Worm (Caenorhabditis elegans) whole organism, young adult: ENCODE measurements around the gene ZK1098.9.

Experiments
- T07F8.4 ChIP-seq: sonication (generic microtip); optimal IDR thresholded peaks from 2 replicates; lab custom pipeline; 2016; ENCODE audit warnings: mild to moderate bottlenecking, missing genetic modification characterization, moderate library complexity, missing compliant biosample characterization
- ZK185.1 ChIP-seq: sonication (generic microtip); optimal IDR thresholded peaks from 2 replicates; lab custom pipeline; 2016; ENCODE audit warnings: mild to moderate bottlenecking, missing genetic modification characterization, missing compliant biosample characterization; ENCODE audit not compliant: poor library complexity, severe bottlenecking
- ama-1 ChIP-seq, 3 experiments: fragments of 150-350 bp in 1 of 3; sonication (generic microtip) in 2 of 3; optimal IDR thresholded peaks; 2 replicates each; lab custom pipeline; 2014 to 2018; ENCODE audit warnings: missing biosample characterization in 2 of 3, missing genetic modification characterization in 2 of 3, missing genetic modification reagents in 2 of 3
- ceh-91 ChIP-seq: fragments of 200-800 bp; sonication (Bioruptor generic); IDR thresholded peaks from 2 replicates; pipeline ENCODE4 v1.3.6; 2022; ENCODE audit warnings: missing genetic modification reagents, missing genetic modification characterization, missing compliant biosample characterization
- hlh-26 ChIP-seq: fragments of 200-800 bp; sonication (Bioruptor generic); conservative IDR thresholded peaks from 2 replicates; pipeline ENCODE4 v1.3.6; 2022; ENCODE audit warnings: missing genetic modification reagents, missing genetic modification characterization, missing compliant biosample characterization
- lin-40 ChIP-seq: sonication (generic microtip); optimal IDR thresholded peaks from 2 replicates; lab custom pipeline; 2016; ENCODE audit warnings: missing genetic modification characterization, mild to moderate bottlenecking, missing compliant biosample characterization, missing genotype, missing genetic modification reagents
- nfya-1 ChIP-seq: sonication (generic microtip); optimal IDR thresholded peaks from 2 replicates; lab custom pipeline; 2017; ENCODE audit warnings: antibody characterized with exemption, missing compliant biosample characterization, missing genetic modification characterization, borderline replicate concordance; ENCODE audit not compliant: insufficient read depth
- pha-4 ChIP-seq: fragments of 150-350 bp; sonication (generic microtip); optimal IDR thresholded peaks from 2 replicates; lab custom pipeline; 2014; ENCODE audit warnings: missing biosample characterization, missing genetic modification reagents, missing genetic modification characterization
- sptf-2 ChIP-seq: fragments of 200-800 bp; sonication (Bioruptor generic); optimal IDR thresholded peaks from 2 replicates; lab custom pipeline; 2018; ENCODE audit warnings: mild to moderate bottlenecking, missing genetic modification characterization, missing compliant biosample characterization
- unc-130 ChIP-seq: sonication (generic microtip); optimal IDR thresholded peaks from 2 replicates; lab custom pipeline; 2016; ENCODE audit warnings: missing genetic modification reagents, missing genetic modification characterization, missing compliant biosample characterization
- ztf-3 ChIP-seq: fragments of 200-800 bp; sonication (Bioruptor generic); optimal IDR thresholded peaks from 2 replicates; lab custom pipeline; 2018; ENCODE audit warnings: mild to moderate bottlenecking, missing genetic modification characterization, missing compliant biosample characterization

- TF ChIP-seq sptf-2 (GFP tag; lab: Kevin White, UChicago) = no peak
- TF ChIP-seq ama-1 (optimal IDR thresholded peaks at IDR 0.05; lab: Kevin White, UChicago) = no peak
- TF ChIP-seq ama-1 (GFP tag; optimal IDR thresholded peaks at IDR 0.05; lab: Kevin White, UChicago) = no peak
- TF ChIP-seq ceh-91 (GFP tag; lab: Robert Waterston, UW) = no peak
- no peak for TF ChIP-seq nfya-1 (tag; lab: Kevin White, UChicago)
- no peak for TF ChIP-seq ztf-3 (GFP tag; lab: Kevin White, UChicago)
- no peak for TF ChIP-seq pha-4 (tag; lab: Kevin White, UChicago)
- no peak for TF ChIP-seq unc-130 (GFP tag; lab: Kevin White, UChicago)
- no peak for TF ChIP-seq T07F8.4 (tag; lab: Kevin White, UChicago)
- TF ChIP-seq ZK185.1 = no peak
- no peak for TF ChIP-seq lin-40 (tag; lab: Kevin White, UChicago)
- TF ChIP-seq hlh-26 (GFP tag; lab: Robert Waterston, UW) = no peak
Measured at ce11 chrIII:9565973-9566372, 21.7 kb downstream of the ZK1098.9 start, which contains the start of gene C48B4.11.
